Worm (Caenorhabditis elegans) whole organism, L2 larva: Measurements from ENCODE around the gene F02E11.7.
A peak's percentile ranks its signal among the peaks of the same experiment; 100 is the strongest.

ENCODE experiments used
- F13H6.1 ChIP-seq: sonication (generic microtip); optimal IDR thresholded peaks from 2 replicates; lab custom pipeline; 2016; ENCODE audit warnings: missing genetic modification characterization, missing compliant biosample characterization
- R02D3.7 ChIP-seq: fragments of 150-350 bp; optimal IDR thresholded peaks from 2 replicates; lab custom pipeline; 2014; ENCODE audit warnings: missing biosample characterization, missing genetic modification characterization
- Y55F3AM.14 ChIP-seq: fragments of 200-800 bp; sonication (Bioruptor generic); optimal IDR thresholded peaks from 2 replicates; lab custom pipeline; 2018; ENCODE audit warnings: mild to moderate bottlenecking, missing genetic modification characterization, missing compliant biosample characterization
- ZK546.5 ChIP-seq: sonication (generic microtip); optimal IDR thresholded peaks from 2 replicates; lab custom pipeline; 2017; ENCODE audit warnings: missing biosample characterization, missing genetic modification characterization
- aly-2 ChIP-seq: fragments of 150-350 bp; optimal IDR thresholded peaks from 2 replicates; lab custom pipeline; 2014; ENCODE audit warnings: missing biosample characterization, missing genetic modification characterization
- ama-1 ChIP-seq: fragments of 150-350 bp; optimal IDR thresholded peaks from 2 replicates; lab custom pipeline; 2018; ENCODE audit warnings: inconsistent platforms
- blmp-1 ChIP-seq: sonication (generic microtip); optimal IDR thresholded peaks from 2 replicates; lab custom pipeline; 2017; ENCODE audit warnings: missing genetic modification characterization, mild to moderate bottlenecking, missing compliant biosample characterization, antibody characterized with exemption, moderate library complexity; ENCODE audit not compliant: insufficient read depth
- ceh-16 ChIP-seq: fragments of 150-350 bp; optimal IDR thresholded peaks from 2 replicates; lab custom pipeline; 2014; ENCODE audit warnings: missing biosample characterization, missing genetic modification characterization
- ceh-82 ChIP-seq: fragments of 150-350 bp; optimal IDR thresholded peaks from 2 replicates; lab custom pipeline; 2014; ENCODE audit warnings: missing biosample characterization, missing genetic modification characterization
- crh-2 ChIP-seq: sonication (generic microtip); optimal IDR thresholded peaks from 2 replicates; lab custom pipeline; 2017; ENCODE audit warnings: missing biosample characterization, missing genetic modification characterization
- dmd-4 ChIP-seq: sonication (generic microtip); optimal IDR thresholded peaks from 2 replicates; lab custom pipeline; 2017; ENCODE audit warnings: missing biosample characterization, missing genetic modification characterization
- egl-27 ChIP-seq: sonication (generic microtip); optimal IDR thresholded peaks from 3 replicates; lab custom pipeline; 2017; ENCODE audit warnings: missing biosample characterization, missing genetic modification reagents, missing genetic modification characterization
- elt-3 ChIP-seq: sonication (generic microtip); optimal IDR thresholded peaks from 2 replicates; lab custom pipeline; 2017; ENCODE audit warnings: missing biosample characterization, missing genetic modification characterization
- fos-1 ChIP-seq: fragments of 150-350 bp; optimal IDR thresholded peaks from 2 replicates; lab custom pipeline; 2014; ENCODE audit warnings: missing biosample characterization, missing genetic modification characterization
- gmeb-1 ChIP-seq: fragments of 150-350 bp; optimal IDR thresholded peaks from 2 replicates; lab custom pipeline; 2014; ENCODE audit warnings: missing biosample characterization, missing genetic modification characterization
- lin-11 ChIP-seq: fragments of 150-350 bp; sonication (generic microtip); optimal IDR thresholded peaks from 2 replicates; lab custom pipeline; 2014; ENCODE audit warnings: missing biosample characterization, missing genetic modification characterization, inconsistent platforms, mixed read lengths
- lin-13 ChIP-seq: fragments of 150-350 bp; optimal IDR thresholded peaks from 2 replicates; lab custom pipeline; 2014; ENCODE audit warnings: missing biosample characterization, missing genetic modification reagents, missing genetic modification characterization
- lin-39 ChIP-seq: fragments of 150-350 bp; optimal IDR thresholded peaks from 2 replicates; lab custom pipeline; 2014; ENCODE audit warnings: missing biosample characterization, missing genetic modification reagents, missing genetic modification characterization
- mab-5 ChIP-seq: fragments of 150-350 bp; optimal IDR thresholded peaks from 2 replicates; lab custom pipeline; 2014; ENCODE audit warnings: missing biosample characterization, missing genetic modification characterization
- mbf-1 ChIP-seq: sonication (generic microtip); optimal IDR thresholded peaks from 2 replicates; lab custom pipeline; 2017; ENCODE audit warnings: missing biosample characterization, missing genetic modification characterization
- mdl-1 ChIP-seq, 2 experiments: fragments of 150-350 bp in 1 of 2; sonication (generic microtip) in 1 of 2; optimal IDR thresholded peaks; 2 replicates each; lab custom pipeline; 2017; ENCODE audit warnings: missing biosample characterization in 2 of 2, missing genetic modification characterization in 2 of 2
- nhr-11 ChIP-seq: fragments of 150-350 bp; optimal IDR thresholded peaks from 2 replicates; lab custom pipeline; 2014; ENCODE audit warnings: missing biosample characterization, missing genetic modification characterization
- nhr-12 ChIP-seq: fragments of 150-350 bp; optimal IDR thresholded peaks from 2 replicates; lab custom pipeline; 2014; ENCODE audit warnings: missing biosample characterization, missing genetic modification characterization
- nhr-21 ChIP-seq: fragments of 150-350 bp; optimal IDR thresholded peaks from 2 replicates; lab custom pipeline; 2014; ENCODE audit warnings: missing biosample characterization, missing genetic modification characterization
- nhr-237 ChIP-seq: fragments of 150-350 bp; optimal IDR thresholded peaks from 2 replicates; lab custom pipeline; 2014; ENCODE audit warnings: missing biosample characterization, missing genetic modification characterization
- nhr-6 ChIP-seq: fragments of 150-350 bp; optimal IDR thresholded peaks from 2 replicates; lab custom pipeline; 2014; ENCODE audit warnings: missing biosample characterization, missing genetic modification characterization
- skn-1 ChIP-seq: sonication (generic microtip); optimal IDR thresholded peaks from 2 replicates; lab custom pipeline; 2017; ENCODE audit warnings: missing biosample characterization, missing genetic modification characterization
- sma-3 ChIP-seq: sonication (generic microtip); optimal IDR thresholded peaks from 2 replicates; lab custom pipeline; 2016; ENCODE audit warnings: missing genetic modification reagents, missing genetic modification characterization, missing compliant biosample characterization
- snpc-4 ChIP-seq: fragments of 150-350 bp; optimal IDR thresholded peaks from 2 replicates; lab custom pipeline; 2014; ENCODE audit warnings: missing biosample characterization, missing genetic modification characterization
- unc-62 ChIP-seq: fragments of 150-350 bp; optimal IDR thresholded peaks from 2 replicates; lab custom pipeline; 2014; ENCODE audit warnings: missing biosample characterization, missing genetic modification reagents, missing genetic modification characterization
- zag-1 ChIP-seq: fragments of 150-350 bp; optimal IDR thresholded peaks from 2 replicates; lab custom pipeline; 2014; ENCODE audit warnings: missing biosample characterization, missing genetic modification characterization
- ztf-1 ChIP-seq: fragments of 200-800 bp; sonication (Bioruptor generic); conservative IDR thresholded peaks from 2 replicates; pipeline ENCODE4 v1.3.6; 2022; ENCODE audit warnings: missing genetic modification characterization, missing compliant biosample characterization
- ztf-11 ChIP-seq: sonication (generic microtip); optimal IDR thresholded peaks from 2 replicates; lab custom pipeline; 2017; ENCODE audit warnings: missing biosample characterization, missing genetic modification characterization
- ztf-4 ChIP-seq: fragments of 150-350 bp; optimal IDR thresholded peaks from 2 replicates; lab custom pipeline; 2014; ENCODE audit warnings: missing biosample characterization, missing genetic modification characterization

The F02E11.7 gene

ce11 chrII:3230422-3230821 is 37.0 kb upstream of the F02E11.7 start, which contains the start of gene srh-297:
srh-297 (minus strand) TSS chrII:3230522.
- TF ChIP-seq nhr-12 (no peak), lin-39 (tag; lab: Kevin White, UChicago) (no peak), egl-27 (tag; lab: Kevin White, UChicago) (no peak), crh-2 (tag; lab: Kevin White, UChicago) (no peak), mdl-1 (tag; optimal IDR thresholded peaks at IDR 0.05; lab: Kevin White, UChicago) (no peak), ZK546.5 (tag; lab: Kevin White, UChicago) (no peak), lin-11 (tag; lab: Kevin White, UChicago) (no peak), R02D3.7 (tag; lab: Kevin White, UChicago) (no peak), ztf-1 (GFP tag; lab: Robert Waterston, UW) (no peak), Y55F3AM.14 (GFP tag; lab: Kevin White, UChicago) (no peak), lin-13 (GFP tag; lab: Kevin White, UChicago) (no peak), ztf-11 (tag; lab: Kevin White, UChicago) (no peak)
- TF ChIP-seq, all 48 proteins: peak for 0

ce11 chrII:3234725-3235124 is 32.7 kb upstream of the F02E11.7 start, which contains the start of gene C17F4.8:
C17F4.8 (minus strand) TSS chrII:3234825.
- no peak for TF ChIP-seq skn-1
- no peak for TF ChIP-seq snpc-4 (tag; lab: Kevin White, UChicago)
- no peak for TF ChIP-seq sma-3 (GFP tag; lab: Kevin White, UChicago)
- no peak for TF ChIP-seq ztf-11 (tag; lab: Kevin White, UChicago)
- no peak for TF ChIP-seq ceh-82 (tag; lab: Kevin White, UChicago)
- TF ChIP-seq nhr-6, result no peak
- no peak for TF ChIP-seq gmeb-1 (tag; lab: Kevin White, UChicago)
- TF ChIP-seq F13H6.1 (tag; lab: Kevin White, UChicago), result no peak
- TF ChIP-seq zag-1 (tag; lab: Kevin White, UChicago), result no peak
- no peak for TF ChIP-seq mbf-1 (tag; lab: Kevin White, UChicago)
- no peak for TF ChIP-seq Y55F3AM.14 (GFP tag; lab: Kevin White, UChicago)
- no peak for TF ChIP-seq lin-39 (tag; lab: Kevin White, UChicago)
- TF ChIP-seq dmd-4, result no peak
- no peak for TF ChIP-seq mab-5 (tag; lab: Kevin White, UChicago)
- no peak for TF ChIP-seq ztf-1 (GFP tag; lab: Robert Waterston, UW)
- no peak for TF ChIP-seq mdl-1 (tag; optimal IDR thresholded peaks at IDR 0.05; lab: Kevin White, UChicago)
- TF ChIP-seq fos-1 (tag; lab: Kevin White, UChicago), result no peak
- no peak for TF ChIP-seq nhr-237 (tag; lab: Kevin White, UChicago)
- TF ChIP-seq ceh-16 (tag; lab: Kevin White, UChicago), result no peak
- TF ChIP-seq, all 48 proteins: peak for 0

- TF ChIP-seq ZK546.5 (tag; lab: Kevin White, UChicago) (no peak), fos-1 (tag; lab: Kevin White, UChicago) (no peak), unc-62 (GFP tag; lab: Kevin White, UChicago) (no peak), ztf-11 (tag; lab: Kevin White, UChicago) (no peak), elt-3 (tag; lab: Kevin White, UChicago) (no peak), crh-2 (tag; lab: Kevin White, UChicago) (no peak), F13H6.1 (tag; lab: Kevin White, UChicago) (no peak), nhr-11 (tag; lab: Kevin White, UChicago) (no peak), ama-1 (lab: Kevin White, UChicago) (no peak), aly-2 (tag; lab: Kevin White, UChicago) (no peak), gmeb-1 (tag; lab: Kevin White, UChicago) (no peak), ztf-4 (tag; lab: Kevin White, UChicago) (no peak), Y55F3AM.14 (GFP tag; lab: Kevin White, UChicago) (no peak)
- TF ChIP-seq, all 48 proteins: peak for 0
Observed at ce11 chrII:3237038-3237521, 30.4 kb upstream of the F02E11.7 start, which contains the start of the genes srz-67 and C17F4.11. srz-67 (minus strand) TSS chrII:3237138. C17F4.11 (plus strand) TSS chrII:3237471.

- no peak for TF ChIP-seq R02D3.7 (tag; lab: Kevin White, UChicago)
Observed at ce11 chrII:3240207-3240606, 27.3 kb upstream of the F02E11.7 start, which contains the start of gene C17F4.3. C17F4.3 (plus strand) TSS chrII:3240507.

ce11 chrII:3241842-3242241 is 25.6 kb upstream of the F02E11.7 start:
- TF ChIP-seq nhr-21 (peak; percentile 68), blmp-1 (peak; percentile 9), skn-1 (no peak)
